Worm (Caenorhabditis elegans): ENCODE data around the gene cyp-33E2.

DNA sequence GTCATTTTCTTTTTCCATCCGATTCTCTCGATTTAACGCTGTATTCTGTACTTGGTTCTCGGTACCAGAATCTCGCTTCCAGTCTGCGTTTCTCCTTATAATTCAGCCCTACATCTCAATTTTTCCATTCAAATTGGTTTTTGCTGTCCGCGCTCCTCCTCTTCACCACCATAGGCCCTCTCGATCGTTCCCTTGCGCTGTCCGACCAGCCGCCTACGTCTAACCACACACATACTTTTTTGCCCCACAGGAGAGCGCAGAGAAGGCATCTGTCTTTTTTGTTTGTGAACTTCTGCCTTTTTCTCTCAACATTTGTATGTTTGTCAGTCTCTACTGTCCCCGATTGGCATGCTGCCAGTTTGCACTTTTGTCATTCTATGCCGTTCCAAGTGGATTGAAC is 15.2 kb downstream of the cyp-33E2 start, which contains the start of gene F42A9.11:
- no peak for TF ChIP-seq klf-2 (GFP tag; conservative IDR thresholded peaks at IDR 0.05)
- TF ChIP-seq T22C8.4 (GFP tag; IDR thresholded peaks at IDR 0.05), result no peak
- TF ChIP-seq cog-1 (tag; optimal IDR thresholded peaks at IDR 0.05), result no peak
- no peak for TF ChIP-seq ref-1 (GFP tag; conservative IDR thresholded peaks at IDR 0.05)
- TF ChIP-seq ztf-29 (GFP tag; IDR thresholded peaks at IDR 0.05), result no peak
- TF ChIP-seq ztf-23 (GFP tag; IDR thresholded peaks at IDR 0.05), result no peak
- no peak for TF ChIP-seq flt-1 (GFP tag; IDR thresholded peaks at IDR 0.05)
- TF ChIP-seq med-1 (GFP tag; optimal IDR thresholded peaks at IDR 0.05; ENCODE audit: insufficient read depth), result no peak
- no peak for TF ChIP-seq tab-1 (GFP tag; IDR thresholded peaks at IDR 0.05)

All from whole organism, midembryonic.